Worm (Caenorhabditis elegans) whole organism, late embryonic: ENCODE measurements around the gene csn-6.

ENCODE experiments used
- C38D4.7 ChIP-seq: fragments of 200-800 bp; sonication (Bioruptor generic); optimal IDR thresholded peaks from 2 replicates; lab custom pipeline; 2018; ENCODE audit warnings: mild to moderate bottlenecking, missing genetic modification characterization, moderate library complexity, missing compliant biosample characterization
- F13H6.1 ChIP-seq: sonication (generic microtip); optimal IDR thresholded peaks from 2 replicates; lab custom pipeline; 2016; ENCODE audit warnings: missing genetic modification characterization, missing compliant biosample characterization
- K02D7.2 ChIP-seq: sonication (generic microtip); optimal IDR thresholded peaks from 2 replicates; lab custom pipeline; 2017; ENCODE audit warnings: mild to moderate bottlenecking, missing genetic modification characterization, missing compliant biosample characterization
- K09A11.1 ChIP-seq: sonication (generic microtip); optimal IDR thresholded peaks from 2 replicates; lab custom pipeline; 2017; ENCODE audit warnings: antibody characterized with exemption, mild to moderate bottlenecking, missing genetic modification characterization, missing compliant biosample characterization; ENCODE audit not compliant: insufficient read depth
- T23F11.4 ChIP-seq: fragments of 200-800 bp; sonication (Bioruptor generic); optimal IDR thresholded peaks from 2 replicates; lab custom pipeline; 2018; ENCODE audit warnings: mild to moderate bottlenecking, missing genetic modification characterization, missing compliant biosample characterization
- Y22D7AL.16 ChIP-seq: sonication (generic microtip); optimal IDR thresholded peaks from 2 replicates; lab custom pipeline; 2016; ENCODE audit warnings: missing genetic modification characterization, missing compliant biosample characterization
- ceh-14 ChIP-seq: sonication (generic microtip); optimal IDR thresholded peaks from 2 replicates; lab custom pipeline; 2016; ENCODE audit warnings: missing genotype, missing genetic modification characterization, missing compliant biosample characterization
- ceh-2 ChIP-seq: sonication (generic microtip); optimal IDR thresholded peaks from 2 replicates; lab custom pipeline; 2016; ENCODE audit warnings: missing genotype, missing genetic modification characterization, missing compliant biosample characterization
- ceh-22 ChIP-seq: sonication (generic microtip); optimal IDR thresholded peaks from 2 replicates; lab custom pipeline; 2017; ENCODE audit warnings: missing biosample characterization, missing genetic modification characterization
- ceh-30 ChIP-seq: fragments of 150-350 bp; optimal IDR thresholded peaks from 2 replicates; lab custom pipeline; 2014; ENCODE audit warnings: missing biosample characterization, missing genetic modification characterization
- ceh-45 ChIP-seq: fragments of 200-800 bp; sonication (Bioruptor generic); IDR thresholded peaks from 2 replicates; pipeline ENCODE4 v1.3.6; 2022; ENCODE audit warnings: missing genetic modification reagents, missing genetic modification characterization, missing compliant biosample characterization
- che-1 ChIP-seq: sonication (generic microtip); optimal IDR thresholded peaks from 2 replicates; lab custom pipeline; 2016; ENCODE audit warnings: mild to moderate bottlenecking, missing genetic modification characterization, missing compliant biosample characterization
- elt-2 ChIP-seq: sonication (generic microtip); optimal IDR thresholded peaks from 2 replicates; lab custom pipeline; 2016; ENCODE audit warnings: missing genetic modification reagents, missing genetic modification characterization, missing compliant biosample characterization
- elt-4 ChIP-seq: sonication (generic microtip); optimal IDR thresholded peaks from 2 replicates; lab custom pipeline; 2016; ENCODE audit warnings: missing genetic modification characterization, missing compliant biosample characterization
- fkh-6 ChIP-seq: sonication (generic microtip); optimal IDR thresholded peaks from 2 replicates; lab custom pipeline; 2016; ENCODE audit warnings: missing genetic modification characterization, missing compliant biosample characterization
- gmeb-2 ChIP-seq: sonication (generic microtip); optimal IDR thresholded peaks from 2 replicates; lab custom pipeline; 2016; ENCODE audit warnings: missing genetic modification characterization, inconsistent platforms, missing compliant biosample characterization
- hlh-13 ChIP-seq: fragments of 200-800 bp; sonication (Bioruptor generic); optimal IDR thresholded peaks from 2 replicates; lab custom pipeline; 2018; ENCODE audit warnings: mild to moderate bottlenecking, missing genetic modification characterization, missing compliant biosample characterization
- hlh-8 ChIP-seq: sonication (generic microtip); optimal IDR thresholded peaks from 2 replicates; lab custom pipeline; 2016; ENCODE audit warnings: missing genotype, missing genetic modification characterization, missing compliant biosample characterization
- lim-6 ChIP-seq: sonication (generic microtip); optimal IDR thresholded peaks from 2 replicates; lab custom pipeline; 2016; ENCODE audit warnings: missing genetic modification characterization, missing compliant biosample characterization
- nhr-11 ChIP-seq: fragments of 150-350 bp; optimal IDR thresholded peaks from 2 replicates; lab custom pipeline; 2014; ENCODE audit warnings: missing biosample characterization, missing genetic modification characterization
- nhr-232 ChIP-seq: sonication (generic microtip); optimal IDR thresholded peaks from 2 replicates; lab custom pipeline; 2016; ENCODE audit warnings: missing genetic modification characterization, missing compliant biosample characterization
- odd-2 ChIP-seq: sonication (generic microtip); optimal IDR thresholded peaks from 2 replicates; lab custom pipeline; 2017; ENCODE audit warnings: antibody characterized with exemption, mild to moderate bottlenecking, missing genetic modification characterization, missing compliant biosample characterization
- pag-3 ChIP-seq: sonication (generic microtip); optimal IDR thresholded peaks from 2 replicates; lab custom pipeline; 2016; ENCODE audit warnings: missing compliant biosample characterization, missing genetic modification characterization, borderline replicate concordance
- pat-9 ChIP-seq: fragments of 200-800 bp; sonication (Bioruptor generic); optimal IDR thresholded peaks from 2 replicates; lab custom pipeline; 2018; ENCODE audit warnings: mild to moderate bottlenecking, missing genetic modification characterization, moderate library complexity, missing compliant biosample characterization
- pax-1 ChIP-seq: fragments of 150-350 bp; optimal IDR thresholded peaks from 2 replicates; lab custom pipeline; 2014; ENCODE audit warnings: missing biosample characterization, missing genetic modification characterization
- pha-2 ChIP-seq: sonication (generic microtip); optimal IDR thresholded peaks from 2 replicates; lab custom pipeline; 2017; ENCODE audit warnings: mild to moderate bottlenecking, missing genetic modification characterization, missing compliant biosample characterization
- pha-4 ChIP-seq: fragments of 150-350 bp; optimal IDR thresholded peaks from 2 replicates; lab custom pipeline; 2018; ENCODE audit warnings: missing biosample characterization, missing genetic modification reagents, missing genetic modification characterization
- tbx-2 ChIP-seq: sonication (generic microtip); optimal IDR thresholded peaks from 2 replicates; lab custom pipeline; 2016; ENCODE audit warnings: missing genetic modification characterization, missing compliant biosample characterization
- tbx-7 ChIP-seq: sonication (generic microtip); optimal IDR thresholded peaks from 2 replicates; lab custom pipeline; 2016; ENCODE audit warnings: missing genotype, missing genetic modification characterization, missing compliant biosample characterization
- unc-55 ChIP-seq: sonication (generic microtip); optimal IDR thresholded peaks from 2 replicates; lab custom pipeline; 2017; ENCODE audit warnings: missing biosample characterization, missing genetic modification reagents, missing genetic modification characterization

The csn-6 gene

DNA sequence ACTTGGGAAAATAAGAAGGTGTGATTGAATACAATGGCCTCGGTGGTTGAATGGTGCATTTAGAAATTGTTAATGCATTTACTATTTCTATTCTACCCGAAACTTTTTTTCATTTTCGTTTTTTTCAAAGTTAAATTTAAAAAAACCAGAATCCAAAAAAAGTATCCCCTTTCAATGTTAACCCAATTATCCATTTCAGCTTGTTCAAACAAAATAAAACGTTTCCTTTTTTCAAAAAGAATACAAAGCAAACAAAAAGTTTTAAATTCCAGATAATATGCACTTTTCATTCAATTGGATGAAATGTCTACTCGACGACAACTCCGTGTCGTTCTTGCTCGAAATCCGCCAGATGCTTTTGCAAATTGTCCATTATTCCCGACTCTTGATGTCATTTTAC lies 41.9 kb downstream of the csn-6 start, which contains the start of gene W02A2.5:
Gene W02A2.5, plus strand, starts transcription at position 301 of the 400 bp plus-strand sequence.
- TF ChIP-seq odd-2 (no peak), Y22D7AL.16 (no peak), unc-55 (GFP tag; lab: Kevin White, UChicago) (no peak), nhr-11 (tag; lab: Kevin White, UChicago) (no peak), pax-1 (tag; lab: Kevin White, UChicago) (no peak), hlh-8 (tag; lab: Kevin White, UChicago) (no peak), pha-4 (tag; lab: Kevin White, UChicago) (no peak), hlh-13 (no peak), elt-4 (tag; lab: Kevin White, UChicago) (no peak), T23F11.4 (GFP tag; lab: Kevin White, UChicago) (no peak), K02D7.2 (tag; lab: Kevin White, UChicago) (no peak), ceh-14 (tag; lab: Kevin White, UChicago) (no peak), pat-9 (tag; lab: Kevin White, UChicago) (no peak), tbx-7 (no peak), K09A11.1 (tag; lab: Kevin White, UChicago) (no peak)

DNA sequence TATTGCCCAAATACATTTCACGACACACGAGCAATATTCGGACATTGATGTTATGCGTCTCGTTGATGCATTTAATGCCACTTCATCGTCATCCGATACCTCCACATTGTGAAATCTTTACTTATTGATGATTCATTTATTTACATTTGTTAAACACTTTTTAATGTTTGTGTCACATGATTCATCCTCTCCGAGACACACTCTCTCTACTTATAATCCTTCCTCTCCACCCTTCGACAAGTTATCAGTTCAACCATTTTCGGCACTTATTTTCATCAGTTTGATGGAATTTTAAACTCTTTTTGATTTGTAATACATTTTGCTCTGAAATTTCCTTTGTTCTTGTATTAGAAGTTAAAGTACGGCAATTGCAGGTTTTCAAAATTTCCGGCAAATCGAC lies 45.5 kb downstream of the csn-6 start:
- TF ChIP-seq pat-9 (tag; lab: Kevin White, UChicago) (no peak), C38D4.7 (no peak), nhr-11 (tag; lab: Kevin White, UChicago) (no peak), nhr-232 (tag; lab: Kevin White, UChicago) (no peak)

DNA sequence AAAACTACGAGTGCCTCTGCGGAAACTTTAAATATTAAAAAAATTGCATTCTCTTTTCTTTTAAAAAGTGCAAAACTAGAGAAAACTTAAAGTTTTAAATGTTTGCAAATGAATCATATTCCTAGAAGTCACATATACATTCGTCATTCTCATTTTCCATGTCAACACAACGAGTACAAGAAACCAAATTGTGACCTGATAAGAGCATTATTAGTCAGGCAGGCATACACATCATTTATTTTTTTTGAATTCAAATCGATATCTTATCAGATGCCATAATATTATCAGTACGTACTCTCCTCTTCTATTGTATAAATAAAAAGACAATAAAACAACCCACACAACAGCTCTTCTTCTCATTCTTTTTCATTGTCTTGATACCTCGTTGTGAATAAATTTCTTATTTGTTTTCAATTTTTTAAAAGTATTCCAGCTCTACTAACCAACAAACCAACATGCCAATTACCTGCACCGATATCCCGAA lies 46.6 kb downstream of the csn-6 start, which contains the start of gene W02A2.9:
Gene W02A2.9, plus strand, starts transcription at position 434 of the 484 bp plus-strand sequence.
- TF ChIP-seq elt-2 (tag; lab: Kevin White, UChicago) (peak; percentile 95), nhr-11 (tag; lab: Kevin White, UChicago) (no peak)
- TF ChIP-seq, all 69 proteins: peak for 1

DNA sequence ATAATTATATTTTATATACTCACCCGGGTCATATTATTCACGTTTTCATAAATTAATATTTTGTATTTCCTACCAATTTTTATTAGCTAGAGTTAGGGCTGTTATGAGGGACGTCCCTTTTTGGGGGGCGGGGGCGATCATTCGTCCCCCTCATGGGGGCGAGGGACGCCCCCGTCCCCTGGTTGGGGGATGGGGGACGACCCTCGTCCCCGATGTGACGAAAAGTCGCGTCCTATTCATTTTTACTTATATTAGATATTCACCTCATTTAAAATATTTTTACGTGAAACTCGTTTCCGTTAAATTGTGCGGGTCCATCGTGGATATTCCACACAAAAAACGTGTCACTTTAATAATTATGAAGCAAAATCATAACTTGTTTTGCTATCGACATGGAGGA lies 48.0 kb downstream of the csn-6 start, which contains the start of gene W02A2.12:
Gene W02A2.12, minus strand, starts transcription at position 240 of the 400 bp plus-strand sequence.
- no peak for TF ChIP-seq ceh-22 (tag; lab: Kevin White, UChicago)
- TF ChIP-seq ceh-2 (tag; lab: Kevin White, UChicago): no peak
- no peak for TF ChIP-seq ceh-14 (tag; lab: Kevin White, UChicago)
- no peak for TF ChIP-seq che-1 (tag; lab: Kevin White, UChicago)
- TF ChIP-seq pag-3 (tag; lab: Kevin White, UChicago): no peak
- TF ChIP-seq fkh-6 (tag; lab: Kevin White, UChicago): no peak
- TF ChIP-seq pha-4 (tag; lab: Kevin White, UChicago): no peak
- TF ChIP-seq pha-2 (tag; lab: Kevin White, UChicago): no peak
- no peak for TF ChIP-seq tbx-2
- no peak for TF ChIP-seq T23F11.4 (GFP tag; lab: Kevin White, UChicago)
- TF ChIP-seq ceh-30 (tag; lab: Kevin White, UChicago): no peak
- no peak for TF ChIP-seq C38D4.7
- TF ChIP-seq ceh-45 (GFP tag; lab: Robert Waterston, UW): no peak
- TF ChIP-seq gmeb-2: no peak
- no peak for TF ChIP-seq elt-2 (tag; lab: Kevin White, UChicago)
- TF ChIP-seq F13H6.1 (tag; lab: Kevin White, UChicago): no peak
- no peak for TF ChIP-seq lim-6 (tag; lab: Kevin White, UChicago)
